Worm (Caenorhabditis elegans) whole organism, L4 larva: ENCODE measurements around the gene F41G3.20.

ENCODE experiments used
- F26F4.8 ChIP-seq: fragments of 200-800 bp; sonication (Bioruptor generic); conservative IDR thresholded peaks from 2 replicates; pipeline ENCODE4 v1.3.6; 2022; ENCODE audit warnings: missing genetic modification characterization, missing compliant biosample characterization
- F37D6.2 ChIP-seq: sonication (generic microtip); optimal IDR thresholded peaks from 2 replicates; lab custom pipeline; 2016; ENCODE audit warnings: mild to moderate bottlenecking, missing genetic modification characterization, missing compliant biosample characterization
- F44E2.7 ChIP-seq: fragments of 200-800 bp; sonication (Bioruptor generic); IDR thresholded peaks from 2 replicates; pipeline ENCODE4 v2.1.2; 2022; ENCODE audit warnings: missing genetic modification characterization, missing compliant biosample characterization
- R02D3.7 ChIP-seq: fragments of 150-350 bp; sonication (generic microtip); optimal IDR thresholded peaks from 3 replicates; lab custom pipeline; 2014; ENCODE audit warnings: missing biosample characterization, missing genetic modification characterization
- T20F7.1 ChIP-seq: fragments of 200-800 bp; sonication (Bioruptor generic); optimal IDR thresholded peaks from 2 replicates; lab custom pipeline; 2018; ENCODE audit warnings: mild to moderate bottlenecking, missing genetic modification characterization, missing compliant biosample characterization
- T26A8.4 ChIP-seq: fragments of 200-800 bp; sonication (Bioruptor generic); IDR thresholded peaks from 2 replicates; pipeline ENCODE4 v1.3.6; 2022; ENCODE audit warnings: missing genetic modification characterization, missing compliant biosample characterization
- Y48G9A.11 ChIP-seq: fragments of 200-800 bp; sonication (Bioruptor generic); IDR thresholded peaks from 2 replicates; pipeline ENCODE4 v1.3.6; 2022; ENCODE audit warnings: missing genetic modification reagents, missing genetic modification characterization, missing compliant biosample characterization
- Y75B8A.6 ChIP-seq: fragments of 200-800 bp; sonication (Bioruptor generic); IDR thresholded peaks from 2 replicates; pipeline ENCODE4 v1.3.6; 2022; ENCODE audit warnings: missing genetic modification reagents, missing genetic modification characterization, missing compliant biosample characterization
- ZK337.2 ChIP-seq: fragments of 200-800 bp; sonication (Bioruptor generic); IDR thresholded peaks from 2 replicates; pipeline ENCODE4 v1.3.6; 2022; ENCODE audit warnings: missing genetic modification reagents, missing genetic modification characterization, missing compliant biosample characterization
- ama-1 ChIP-seq: fragments of 150-350 bp; optimal IDR thresholded peaks from 2 replicates; lab custom pipeline; 2014; ENCODE audit warnings: inconsistent platforms, mixed read lengths
- ceh-62 ChIP-seq: sonication (generic microtip); optimal IDR thresholded peaks from 2 replicates; lab custom pipeline; 2017; ENCODE audit warnings: missing biosample characterization, missing genetic modification characterization
- ces-1 ChIP-seq: fragments of 150-350 bp; sonication (generic microtip); optimal IDR thresholded peaks from 4 replicates; lab custom pipeline; 2014; ENCODE audit warnings: missing biosample characterization, missing genetic modification reagents, missing genetic modification characterization
- cey-2 ChIP-seq: sonication (generic microtip); optimal IDR thresholded peaks from 3 replicates; lab custom pipeline; 2017; ENCODE audit warnings: missing genetic modification characterization, mild to moderate bottlenecking, missing compliant biosample characterization, antibody characterized with exemption, borderline replicate concordance; ENCODE audit not compliant: insufficient read depth
- ctbp-1 ChIP-seq: fragments of 200-800 bp; sonication (Bioruptor generic); IDR thresholded peaks from 2 replicates; pipeline ENCODE4 v1.3.6; 2022; ENCODE audit warnings: missing genetic modification reagents, missing genetic modification characterization, missing compliant biosample characterization
- daf-19 ChIP-seq: fragments of 200-800 bp; sonication (Bioruptor generic); conservative IDR thresholded peaks from 2 replicates; pipeline ENCODE4 v1.3.6; 2022; ENCODE audit warnings: missing genetic modification characterization, missing compliant biosample characterization
- dmd-9 ChIP-seq: fragments of 200-800 bp; sonication (Bioruptor generic); IDR thresholded peaks from 2 replicates; pipeline ENCODE4 v1.3.6; 2022; ENCODE audit warnings: missing genetic modification reagents, missing genetic modification characterization, missing compliant biosample characterization
- dpl-1 ChIP-seq: fragments of 150-350 bp; optimal IDR thresholded peaks from 2 replicates; lab custom pipeline; 2014; ENCODE audit warnings: missing biosample characterization, missing genetic modification reagents, missing genetic modification characterization
- duxl-1 ChIP-seq: sonication (generic microtip); optimal IDR thresholded peaks from 2 replicates; lab custom pipeline; 2016; ENCODE audit warnings: mild to moderate bottlenecking, missing genetic modification characterization, moderate library complexity, missing compliant biosample characterization; ENCODE audit not compliant: poor library complexity
- fos-1 ChIP-seq: fragments of 150-350 bp; optimal IDR thresholded peaks from 2 replicates; lab custom pipeline; 2014; ENCODE audit warnings: missing biosample characterization, missing genetic modification characterization
- hif-1 ChIP-seq, 2 experiments: sonication (generic microtip); optimal IDR thresholded peaks; 2 replicates each; lab custom pipeline; 2016 to 2017; ENCODE audit warnings: missing compliant biosample characterization in 2 of 2, missing genetic modification characterization in 2 of 2, missing genetic modification reagents in 2 of 2, missing genotype in 2 of 2, mild to moderate bottlenecking in 1 of 2
- hlh-30 ChIP-seq: sonication (generic microtip); optimal IDR thresholded peaks from 2 replicates; lab custom pipeline; 2017; ENCODE audit warnings: antibody characterized with exemption, mild to moderate bottlenecking, missing genetic modification characterization, missing compliant biosample characterization; ENCODE audit not compliant: insufficient read depth
- hmg-1.1 ChIP-seq: fragments of 200-800 bp; sonication (Bioruptor generic); IDR thresholded peaks from 2 replicates; pipeline ENCODE4 v1.3.6; 2022; ENCODE audit warnings: missing genetic modification reagents, missing genetic modification characterization, missing compliant biosample characterization
- lim-7 ChIP-seq: fragments of 200-800 bp; sonication (Bioruptor generic); IDR thresholded peaks from 2 replicates; pipeline ENCODE4 v1.3.6; 2022; ENCODE audit warnings: missing genetic modification characterization, missing compliant biosample characterization
- lin-1 ChIP-seq: fragments of 200-800 bp; sonication (Bioruptor generic); IDR thresholded peaks from 2 replicates; pipeline ENCODE4 v1.3.6; 2022; ENCODE audit warnings: missing genetic modification reagents, missing genetic modification characterization, missing compliant biosample characterization
- lin-13 ChIP-seq: fragments of 150-350 bp; optimal IDR thresholded peaks from 2 replicates; lab custom pipeline; 2014; ENCODE audit warnings: missing biosample characterization, missing genetic modification reagents, missing genetic modification characterization
- lin-29 ChIP-seq: fragments of 200-800 bp; sonication (Bioruptor generic); IDR thresholded peaks from 2 replicates; pipeline ENCODE4 v1.3.6; 2022; ENCODE audit warnings: missing genetic modification reagents, missing genetic modification characterization, missing compliant biosample characterization
- lin-38 ChIP-seq: fragments of 200-800 bp; sonication (Bioruptor generic); IDR thresholded peaks from 2 replicates; pipeline ENCODE4 v1.3.6; 2022; ENCODE audit warnings: missing genetic modification reagents, missing genetic modification characterization, missing compliant biosample characterization
- lin-39 ChIP-seq: fragments of 150-350 bp; optimal IDR thresholded peaks from 2 replicates; lab custom pipeline; 2014; ENCODE audit warnings: missing biosample characterization, missing genetic modification reagents, missing genetic modification characterization
- lsy-2 ChIP-seq, 2 experiments: fragments of 150-350 bp in 1 of 2; sonication (generic microtip) in 1 of 2; optimal IDR thresholded peaks; 2 replicates each; lab custom pipeline; 2014 to 2017; ENCODE audit warnings: missing biosample characterization in 2 of 2, missing genetic modification characterization in 2 of 2
- mes-2 ChIP-seq: sonication (generic microtip); optimal IDR thresholded peaks from 2 replicates; lab custom pipeline; 2016; ENCODE audit warnings: missing genotype, mild to moderate bottlenecking, missing genetic modification characterization, missing compliant biosample characterization; ENCODE audit not compliant: poor library complexity, severe bottlenecking
- mxl-2 ChIP-seq: fragments of 200-800 bp; sonication (Bioruptor generic); conservative IDR thresholded peaks from 2 replicates; pipeline ENCODE4 v1.3.6; 2022; ENCODE audit warnings: missing genetic modification reagents, missing genetic modification characterization, missing compliant biosample characterization
- mxl-3 ChIP-seq: fragments of 200-800 bp; sonication (Bioruptor generic); optimal IDR thresholded peaks from 2 replicates; lab custom pipeline; 2018; ENCODE audit warnings: mild to moderate bottlenecking, missing genetic modification characterization, missing compliant biosample characterization
- nhr-10 ChIP-seq: fragments of 150-350 bp; optimal IDR thresholded peaks from 2 replicates; lab custom pipeline; 2014; ENCODE audit warnings: missing biosample characterization, missing genetic modification characterization
- nhr-111 ChIP-seq: fragments of 200-800 bp; sonication (Bioruptor generic); optimal IDR thresholded peaks from 2 replicates; lab custom pipeline; 2018; ENCODE audit warnings: mild to moderate bottlenecking, missing genetic modification characterization, missing compliant biosample characterization
- nhr-25 ChIP-seq: sonication (generic microtip); optimal IDR thresholded peaks from 2 replicates; lab custom pipeline; 2017; ENCODE audit warnings: missing genetic modification characterization, mild to moderate bottlenecking, missing compliant biosample characterization, antibody characterized with exemption, moderate library complexity, borderline replicate concordance; ENCODE audit not compliant: insufficient read depth
- nhr-41 ChIP-seq: fragments of 200-800 bp; sonication (Bioruptor generic); IDR thresholded peaks from 2 replicates; pipeline ENCODE4 v1.3.6; 2022; ENCODE audit warnings: missing genetic modification reagents, missing genetic modification characterization, missing compliant biosample characterization
- nhr-48 ChIP-seq: sonication (generic microtip); optimal IDR thresholded peaks from 2 replicates; lab custom pipeline; 2016; ENCODE audit warnings: mild to moderate bottlenecking, missing genetic modification characterization, missing compliant biosample characterization
- nhr-76 ChIP-seq: fragments of 150-350 bp; optimal IDR thresholded peaks from 2 replicates; lab custom pipeline; 2014; ENCODE audit warnings: missing biosample characterization, missing genetic modification characterization
- nhr-77 ChIP-seq: fragments of 150-350 bp; optimal IDR thresholded peaks from 2 replicates; lab custom pipeline; 2014; ENCODE audit warnings: missing biosample characterization, missing genetic modification characterization
- pqm-1 ChIP-seq: sonication (generic microtip); optimal IDR thresholded peaks from 2 replicates; lab custom pipeline; 2017; ENCODE audit warnings: missing biosample characterization, missing genetic modification characterization
- rbr-2 ChIP-seq: sonication (generic microtip); optimal IDR thresholded peaks from 2 replicates; lab custom pipeline; 2016; ENCODE audit warnings: missing genotype, missing genetic modification characterization, missing compliant biosample characterization
- set-16 ChIP-seq: fragments of 200-800 bp; sonication (Bioruptor generic); IDR thresholded peaks from 2 replicates; pipeline ENCODE4 v1.3.6; 2022; ENCODE audit warnings: missing genetic modification reagents, missing genetic modification characterization, missing compliant biosample characterization
- snpc-1.2 ChIP-seq: fragments of 200-800 bp; sonication (Bioruptor generic); IDR thresholded peaks from 2 replicates; pipeline ENCODE4 v1.3.6; 2022; ENCODE audit warnings: missing genetic modification reagents, missing genetic modification characterization, missing compliant biosample characterization
- tra-1 ChIP-seq: fragments of 200-800 bp; sonication (Bioruptor generic); IDR thresholded peaks from 2 replicates; pipeline ENCODE4 v1.3.6; 2022; ENCODE audit warnings: missing genetic modification reagents, missing genetic modification characterization, missing compliant biosample characterization
- unc-130 ChIP-seq: sonication (generic microtip); optimal IDR thresholded peaks from 2 replicates; lab custom pipeline; 2016; ENCODE audit warnings: missing genetic modification reagents, missing genetic modification characterization, missing compliant biosample characterization
- unc-62 ChIP-seq, 3 experiments: fragments of 150-350 bp in 1 of 3; sonication (generic microtip); optimal IDR thresholded peaks in 2 of 3; peaks in 1 of 3; 1 replicate in 1 of 3; 2 replicates in 2 of 3; lab custom pipeline; 2014 to 2017; ENCODE audit warnings: missing biosample characterization in 3 of 3, missing genetic modification characterization in 3 of 3, missing genetic modification reagents in 3 of 3, missing genotype in 1 of 3
- vab-7 ChIP-seq: fragments of 200-800 bp; sonication (Bioruptor generic); IDR thresholded peaks from 2 replicates; pipeline ENCODE4 v1.3.6; 2022; ENCODE audit warnings: missing genetic modification reagents, missing genetic modification characterization, missing compliant biosample characterization
- zfp-2 ChIP-seq: sonication (generic microtip); optimal IDR thresholded peaks from 2 replicates; lab custom pipeline; 2016; ENCODE audit warnings: mild to moderate bottlenecking, missing genetic modification characterization, missing compliant biosample characterization
- ztf-11 ChIP-seq: fragments of 150-350 bp; optimal IDR thresholded peaks from 2 replicates; lab custom pipeline; 2014; ENCODE audit warnings: missing biosample characterization, missing genetic modification characterization
- ztf-7 ChIP-seq: fragments of 150-350 bp; optimal IDR thresholded peaks from 2 replicates; lab custom pipeline; 2014; ENCODE audit warnings: missing biosample characterization, missing genetic modification characterization

The F41G3.20 gene

DNA sequence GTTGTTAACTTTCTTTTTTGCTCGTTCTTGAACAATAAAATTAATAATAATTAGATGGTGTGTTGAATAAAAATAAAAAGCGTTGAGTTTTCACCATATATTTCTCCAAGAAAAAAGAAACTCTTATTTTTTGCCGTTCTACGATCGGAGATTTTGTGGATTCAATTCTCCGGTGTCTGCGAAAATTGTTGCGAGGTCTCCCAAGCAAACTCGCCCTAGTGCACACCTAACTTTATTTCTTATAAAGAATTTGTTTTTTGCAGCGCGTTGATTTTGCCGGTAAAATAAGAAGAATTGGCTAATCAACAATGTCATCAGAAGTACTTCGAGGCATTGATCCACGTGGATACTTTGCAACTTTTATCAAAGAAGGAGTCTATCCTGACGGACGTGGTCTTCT is 9.4 kb downstream of the F41G3.20 start, which contains the start of gene exos-8:
Gene exos-8 (plus strand): TSS at position 264 of the 400 bp plus-strand sequence.
- TF ChIP-seq lsy-2 (tag; optimal IDR thresholded peaks at IDR 0.05; lab: Kevin White, UChicago) (peak in 1 of 2 experiments; percentile 85), nhr-25 (tag; lab: Kevin White, UChicago) (no peak), Y75B8A.6 (GFP tag; lab: Robert Waterston, UW) (no peak), mxl-3 (GFP tag; lab: Kevin White, UChicago) (peak; percentile 59), hif-1 (tag; optimal IDR thresholded peaks at IDR 0.05; lab: Kevin White, UChicago) (peak in 1 of 2 experiments; percentile 78), ztf-7 (tag; lab: Kevin White, UChicago) (no peak), hlh-30 (no peak), nhr-10 (tag; lab: Kevin White, UChicago) (no peak), nhr-111 (no peak), F44E2.7 (GFP tag; lab: Robert Waterston, UW) (no peak), ztf-11 (no peak), lin-13 (peak; percentile 33), ces-1 (no peak), ZK337.2 (GFP tag; lab: Robert Waterston, UW) (peak; percentile 65; the same call in 1 of the 2 replicates), fos-1 (tag; lab: Kevin White, UChicago) (no peak), daf-19 (GFP tag; lab: Robert Waterston, UW) (no peak), R02D3.7 (tag; lab: Kevin White, UChicago) (no peak), ctbp-1 (GFP tag; lab: Robert Waterston, UW) (no peak), cey-2 (tag; lab: Kevin White, UChicago) (no peak), F26F4.8 (GFP tag; lab: Robert Waterston, UW) (no peak), lim-7 (GFP tag; lab: Robert Waterston, UW) (no peak), hmg-1.1 (GFP tag; lab: Robert Waterston, UW) (peak; percentile 58; the same call in 1 of the 2 replicates), tra-1 (GFP tag; lab: Robert Waterston, UW) (no peak), vab-7 (0 out of 2 replicates have a peak, but pooled peaks have one; percentile 28), nhr-76 (tag; lab: Kevin White, UChicago) (no peak), mes-2 (tag; lab: Kevin White, UChicago) (peak; percentile 96), Y48G9A.11 (GFP tag; lab: Robert Waterston, UW) (no peak), T20F7.1 (GFP tag; lab: Kevin White, UChicago) (peak; percentile 77), snpc-1.2 (GFP tag; lab: Robert Waterston, UW) (no peak), lin-38 (GFP tag; lab: Robert Waterston, UW) (peak; percentile 96), set-16 (GFP tag; lab: Robert Waterston, UW) (no peak), unc-130 (GFP tag; lab: Kevin White, UChicago) (peak; percentile 95), nhr-41 (no peak), rbr-2 (peak; percentile 65), ceh-62 (tag; lab: Kevin White, UChicago) (no peak), dpl-1 (peak; percentile 55), nhr-48 (tag; lab: Kevin White, UChicago) (no peak), lin-1 (GFP tag; lab: Robert Waterston, UW) (no peak), lin-29 (GFP tag; lab: Robert Waterston, UW) (no peak), duxl-1 (tag; lab: Kevin White, UChicago) (no peak), F37D6.2 (tag; lab: Kevin White, UChicago) (no peak), ama-1 (no peak), zfp-2 (tag; lab: Kevin White, UChicago) (no peak), dmd-9 (GFP tag; lab: Robert Waterston, UW) (peak; percentile 51; the same call in 1 of the 2 replicates), mxl-2 (GFP tag; lab: Robert Waterston, UW) (no peak), unc-62 (GFP tag; optimal IDR thresholded peaks at IDR 0.05 in 1 of 2; lab: Kevin White, UChicago) (peak in 1 of 2 experiments; percentile 32), unc-62 (tag; optimal IDR thresholded peaks at IDR 0.05; lab: Kevin White, UChicago) (no peak), nhr-77 (tag; lab: Kevin White, UChicago) (peak; percentile 80), lin-39 (no peak), T26A8.4 (no peak), pqm-1 (tag; lab: Kevin White, UChicago) (no peak)
